Fruit fly (Drosophila melanogaster) whole organism, embryonic: Measurements from ENCODE around the gene ash1.

Experiments
- B-H1 ChIP-seq: fragments of 200-800 bp; sonication (Bioruptor generic); IDR thresholded peaks from 3 replicates; pipeline ENCODE4 v1.3.6; 2022; ENCODE audit warnings: missing biosample characterization, missing genetic modification characterization
- CG10979 ChIP-seq: fragments of 200-800 bp; sonication (Bioruptor generic); optimal IDR thresholded peaks from 2 replicates; lab custom pipeline; 2018; ENCODE audit warnings: missing biosample characterization, mild to moderate bottlenecking, missing genetic modification characterization, moderate library complexity
- CG11093 ChIP-seq: fragments of 200-800 bp; sonication (Bioruptor generic); IDR thresholded peaks from 3 replicates; pipeline ENCODE4 v1.3.6; 2022; ENCODE audit warnings: missing biosample characterization, missing genetic modification characterization
- CG11247 ChIP-seq: fragments of 200-800 bp; sonication (Bioruptor generic); IDR thresholded peaks from 2 replicates; pipeline ENCODE4 v1.3.6; 2022; ENCODE audit warnings: missing biosample characterization, missing genetic modification characterization
- CG11560 ChIP-seq: fragments of 200-800 bp; sonication (Bioruptor generic); IDR thresholded peaks from 3 replicates; pipeline ENCODE4 v1.3.6; 2022; ENCODE audit warnings: missing biosample characterization, missing genetic modification characterization
- CG12071 ChIP-seq: fragments of 200-800 bp; sonication (Bioruptor generic); optimal IDR thresholded peaks from 3 replicates; lab custom pipeline; 2018; ENCODE audit warnings: missing biosample characterization, mild to moderate bottlenecking, missing genetic modification characterization
- CG13296 ChIP-seq: fragments of 200-800 bp; sonication (Bioruptor generic); optimal IDR thresholded peaks from 3 replicates; lab custom pipeline; 2018; ENCODE audit warnings: missing biosample characterization, mild to moderate bottlenecking, missing genetic modification characterization
- CG13424 ChIP-seq: fragments of 200-800 bp; sonication (Bioruptor generic); optimal IDR thresholded peaks from 2 replicates; lab custom pipeline; 2019; ENCODE audit warnings: missing biosample characterization, mild to moderate bottlenecking, missing genetic modification characterization, moderate library complexity
- CG16813 ChIP-seq: fragments of 200-800 bp; sonication (Bioruptor generic); IDR thresholded peaks from 3 replicates; pipeline ENCODE4 v1.3.6; 2022; ENCODE audit warnings: missing biosample characterization, missing genetic modification characterization; ENCODE audit not compliant: partially characterized antibody
- CG17912 ChIP-seq: fragments of 200-800 bp; sonication (Bioruptor generic); optimal IDR thresholded peaks from 2 replicates; lab custom pipeline; 2018; ENCODE audit warnings: missing biosample characterization, mild to moderate bottlenecking, missing genetic modification characterization
- CG1832 ChIP-seq: fragments of 200-800 bp; sonication (Bioruptor generic); optimal IDR thresholded peaks from 2 replicates; lab custom pipeline; 2017; ENCODE audit warnings: missing biosample characterization, mild to moderate bottlenecking, missing genetic modification characterization, inconsistent platforms
- CG18764 ChIP-seq: fragments of 200-800 bp; sonication (Bioruptor generic); optimal IDR thresholded peaks from 3 replicates; lab custom pipeline; 2016; ENCODE audit warnings: missing biosample characterization, missing genetic modification characterization
- CG2202 ChIP-seq: fragments of 200-800 bp; sonication (Bioruptor generic); optimal IDR thresholded peaks from 2 replicates; lab custom pipeline; 2018; ENCODE audit warnings: missing biosample characterization, mild to moderate bottlenecking, missing genetic modification characterization
- CG31388 ChIP-seq: fragments of 200-800 bp; sonication (Bioruptor generic); optimal IDR thresholded peaks from 2 replicates; lab custom pipeline; 2016; ENCODE audit warnings: missing biosample characterization, missing genetic modification characterization
- CG3163 ChIP-seq: fragments of 200-800 bp; sonication (Bioruptor generic); optimal IDR thresholded peaks from 3 replicates; lab custom pipeline; 2016; ENCODE audit warnings: missing biosample characterization, missing genetic modification characterization
- CG33213 ChIP-seq: fragments of 200-800 bp; sonication (Bioruptor generic); optimal IDR thresholded peaks from 3 replicates; lab custom pipeline; 2016; ENCODE audit warnings: missing biosample characterization, missing genetic modification characterization
- CG3407 ChIP-seq: fragments of 200-800 bp; sonication (Bioruptor generic); optimal IDR thresholded peaks from 2 replicates; lab custom pipeline; 2018; ENCODE audit warnings: missing biosample characterization, mild to moderate bottlenecking, missing genetic modification characterization
- CG34224 ChIP-seq: fragments of 200-800 bp; sonication (Bioruptor generic); IDR thresholded peaks from 3 replicates; pipeline ENCODE4 v1.3.6; 2022; ENCODE audit warnings: missing biosample characterization, missing genetic modification characterization; ENCODE audit not compliant: partially characterized antibody
- CG3726 ChIP-seq: fragments of 200-800 bp; sonication (Bioruptor generic); IDR thresholded peaks from 3 replicates; pipeline ENCODE4, ENCODE4 v1.3.6; 2022; ENCODE audit warnings: missing biosample characterization, missing genetic modification characterization
- CG6765 ChIP-seq: fragments of 200-800 bp; sonication (Bioruptor generic); optimal IDR thresholded peaks from 3 replicates; lab custom pipeline; 2017; ENCODE audit warnings: missing biosample characterization, mild to moderate bottlenecking, missing genetic modification characterization
- CG7987 ChIP-seq: fragments of 200-800 bp; sonication (Bioruptor generic); optimal IDR thresholded peaks from 2 replicates; lab custom pipeline; 2018; ENCODE audit warnings: missing biosample characterization, mild to moderate bottlenecking, missing genetic modification characterization, moderate library complexity
- CG8281 ChIP-seq: fragments of 200-800 bp; sonication (Bioruptor generic); optimal IDR thresholded peaks from 2 replicates; lab custom pipeline; 2018; ENCODE audit warnings: missing biosample characterization, mild to moderate bottlenecking, missing genetic modification characterization, moderate library complexity
- CG9727 ChIP-seq: fragments of 200-800 bp; sonication (Bioruptor generic); optimal IDR thresholded peaks from 3 replicates; lab custom pipeline; 2017; ENCODE audit warnings: missing biosample characterization, mild to moderate bottlenecking, missing genetic modification characterization
- CG9876 ChIP-seq: fragments of 200-800 bp; sonication (Bioruptor generic); optimal IDR thresholded peaks from 2 replicates; lab custom pipeline; 2016; ENCODE audit warnings: missing biosample characterization, missing genetic modification characterization
- CTCF ChIP-seq: fragments of 200-800 bp; sonication (Bioruptor generic); optimal IDR thresholded peaks from 2 replicates; lab custom pipeline; 2017; ENCODE audit warnings: missing biosample characterization, mild to moderate bottlenecking, missing genetic modification characterization, moderate library complexity
- Dfd ChIP-seq, 2 experiments: fragments of >200 bp; optimal IDR thresholded peaks; 2 replicates each; lab custom pipeline; 2017; ENCODE audit warnings: missing biosample characterization in 2 of 2, missing genetic modification characterization in 2 of 2
- Dip2 ChIP-seq: fragments of 200-800 bp; sonication (Bioruptor generic); IDR thresholded peaks from 2 replicates; pipeline ENCODE4 v1.3.6; 2022; ENCODE audit warnings: missing biosample characterization, missing genetic modification characterization
- Hand ChIP-seq: fragments of 200-800 bp; sonication (Bioruptor generic); optimal IDR thresholded peaks from 2 replicates; lab custom pipeline; 2017; ENCODE audit warnings: mild to moderate bottlenecking, missing biosample characterization, missing genetic modification reagents, missing genetic modification characterization
- Hr3 ChIP-seq: fragments of 200-800 bp; sonication (Bioruptor generic); optimal IDR thresholded peaks from 3 replicates; lab custom pipeline; 2016; ENCODE audit warnings: missing biosample characterization, missing genetic modification characterization
- Lhr ChIP-seq: fragments of 200-800 bp; sonication (Bioruptor generic); optimal IDR thresholded peaks from 3 replicates; lab custom pipeline; 2017; ENCODE audit warnings: mild to moderate bottlenecking, missing biosample characterization, missing genetic modification reagents, missing genetic modification characterization
- MTF-1 ChIP-seq: fragments of 200-800 bp; sonication (Bioruptor generic); optimal IDR thresholded peaks from 2 replicates; lab custom pipeline; 2018; ENCODE audit warnings: missing biosample characterization, mild to moderate bottlenecking, missing genetic modification characterization, borderline replicate concordance
- Ptx1 ChIP-seq: fragments of 200-800 bp; sonication (Bioruptor generic); IDR thresholded peaks from 2 replicates; pipeline ENCODE4 v1.3.6; 2022; ENCODE audit warnings: missing biosample characterization, missing genetic modification characterization
- Rfx ChIP-seq: fragments of 200-800 bp; sonication (Bioruptor generic); IDR thresholded peaks from 2 replicates; pipeline ENCODE4 v1.3.6; 2022; ENCODE audit warnings: missing biosample characterization, missing genetic modification characterization
- Scr ChIP-seq: fragments of 200-800 bp; sonication (Bioruptor generic); IDR thresholded peaks from 2 replicates; pipeline ENCODE4 v1.3.6; 2022; ENCODE audit warnings: missing biosample characterization, missing genetic modification characterization; ENCODE audit not compliant: partially characterized antibody
- Sox102F ChIP-seq: fragments of 200-800 bp; sonication (Bioruptor generic); optimal IDR thresholded peaks from 2 replicates; lab custom pipeline; 2018; ENCODE audit warnings: missing biosample characterization, mild to moderate bottlenecking, missing genetic modification characterization, moderate library complexity
- Ssrp ChIP-seq: fragments of 200-800 bp; sonication (Bioruptor generic); optimal IDR thresholded peaks from 2 replicates; lab custom pipeline; 2018; ENCODE audit warnings: missing biosample characterization, mild to moderate bottlenecking, missing genetic modification characterization, moderate library complexity
- ash1 ChIP-seq: fragments of 200-800 bp; sonication (Bioruptor generic); optimal IDR thresholded peaks from 2 replicates; lab custom pipeline; 2018; ENCODE audit warnings: missing biosample characterization, mild to moderate bottlenecking, missing genetic modification characterization
- chif ChIP-seq, 2 experiments: fragments of 200-800 bp; sonication (Bioruptor generic); optimal IDR thresholded peaks; 3 replicates each; lab custom pipeline; 2016; ENCODE audit warnings: missing biosample characterization in 2 of 2, missing genetic modification characterization in 2 of 2
- ci ChIP-seq: fragments of 200-800 bp; sonication (Bioruptor generic); IDR thresholded peaks from 3 replicates; pipeline ENCODE4 v1.3.6; 2022; ENCODE audit warnings: missing biosample characterization, missing genetic modification characterization
- corto ChIP-seq: fragments of 200-800 bp; sonication (Bioruptor generic); optimal IDR thresholded peaks from 2 replicates; lab custom pipeline; 2016; ENCODE audit warnings: missing biosample characterization, mild to moderate bottlenecking, missing genetic modification characterization, moderate library complexity
- dimm ChIP-seq: fragments of 200-800 bp; sonication (Bioruptor generic); IDR thresholded peaks from 2 replicates; pipeline ENCODE4 v1.3.6; 2022; ENCODE audit warnings: missing biosample characterization, missing genetic modification characterization
- en ChIP-seq: fragments of 200-800 bp; sonication (Bioruptor generic); optimal IDR thresholded peaks from 2 replicates; lab custom pipeline; 2016; ENCODE audit warnings: missing biosample characterization, missing genetic modification characterization
- gro ChIP-seq: fragments of 200-800 bp; sonication (Bioruptor generic); optimal IDR thresholded peaks from 2 replicates; lab custom pipeline; 2016; ENCODE audit warnings: missing biosample characterization, missing genetic modification characterization
- jumu ChIP-seq: fragments of 200-800 bp; sonication (Bioruptor generic); optimal IDR thresholded peaks from 3 replicates; lab custom pipeline; 2016; ENCODE audit warnings: missing biosample characterization, missing genetic modification characterization
- ranshi ChIP-seq: fragments of 200-800 bp; sonication (Bioruptor generic); IDR thresholded peaks from 2 replicates; pipeline ENCODE4 v1.3.6; 2022; ENCODE audit warnings: missing biosample characterization, missing genetic modification characterization
- run ChIP-seq: fragments of 200-800 bp; sonication (Bioruptor generic); optimal IDR thresholded peaks from 3 replicates; lab custom pipeline; 2018; ENCODE audit warnings: missing biosample characterization, mild to moderate bottlenecking, missing genetic modification characterization
- slbo ChIP-seq: fragments of 200-800 bp; sonication (Bioruptor generic); IDR thresholded peaks from 2 replicates; pipeline ENCODE4 v1.3.6; 2022; ENCODE audit warnings: missing biosample characterization, missing genetic modification characterization
- tap ChIP-seq: fragments of 200-800 bp; optimal IDR thresholded peaks from 3 replicates; lab custom pipeline; 2019; ENCODE audit warnings: missing biosample characterization, mild to moderate bottlenecking, missing genetic modification characterization, moderate library complexity
- unc-4 ChIP-seq: fragments of 200-800 bp; sonication (Bioruptor generic); IDR thresholded peaks from 2 replicates; pipeline ENCODE4 v1.3.6; 2022; ENCODE audit warnings: missing biosample characterization, missing genetic modification characterization; ENCODE audit not compliant: partially characterized antibody
- zen2 ChIP-seq: fragments of 200-800 bp; sonication (Bioruptor generic); IDR thresholded peaks from 3 replicates; pipeline ENCODE4 v1.3.6; 2022; ENCODE audit warnings: missing biosample characterization, missing genetic modification characterization; ENCODE audit not compliant: partially characterized antibody
- zf30C ChIP-seq: fragments of 200-800 bp; sonication (Bioruptor generic); optimal IDR thresholded peaks from 3 replicates; lab custom pipeline; 2018; ENCODE audit warnings: missing biosample characterization, mild to moderate bottlenecking, missing genetic modification characterization

Gene ash1

DNA sequence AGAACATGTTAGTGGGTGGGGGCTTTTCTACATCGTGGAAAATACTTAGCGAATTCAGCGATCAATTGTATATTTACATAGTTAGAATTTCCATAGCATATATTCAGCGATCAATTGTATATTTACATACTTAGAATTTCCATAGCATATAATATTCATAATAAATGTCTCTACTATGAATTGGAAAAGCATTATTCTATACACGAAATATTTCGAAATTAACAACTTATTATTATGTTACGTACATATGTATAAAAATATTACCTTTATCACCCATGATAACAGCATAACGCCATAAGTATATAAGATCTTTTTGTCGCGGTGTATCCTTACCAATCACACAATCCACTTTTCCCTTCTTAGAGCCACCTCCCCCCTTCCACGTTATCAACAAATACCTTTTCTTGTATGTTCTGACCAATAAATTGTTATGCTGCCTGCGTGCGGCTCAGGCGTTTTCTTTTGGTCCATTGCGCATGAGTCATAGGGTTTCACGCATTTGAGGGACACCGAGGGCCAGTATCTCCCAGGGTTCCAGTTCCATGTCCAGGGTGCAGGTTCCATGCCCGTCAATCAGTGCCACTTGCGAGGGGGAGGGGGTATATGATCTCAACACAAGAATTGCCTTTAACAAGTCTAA lies 38.4 kb upstream of the ash1 start (continued):
- peak; percentile 91 for TF ChIP-seq CG10979 (tag; lab: Kevin White, UChicago)
- TF ChIP-seq CG34224 (GFP tag; lab: Robert Waterston, UW), result no peak
- peak; percentile 36 for TF ChIP-seq Lhr
- no peak for TF ChIP-seq CG17912
- TF ChIP-seq chif (GFP tag; optimal IDR thresholded peaks at IDR 0.05; lab: Kevin White, UChicago), result peak in 1 of 2 experiments; percentile 60
- TF ChIP-seq CG6765 (GFP tag; lab: Kevin White, UChicago), result no peak
- TF ChIP-seq CG31388 (GFP tag; lab: Kevin White, UChicago), result no peak
- TF ChIP-seq CG9876 (GFP tag; lab: Kevin White, UChicago), result no peak
- TF ChIP-seq Ssrp (tag; lab: Kevin White, UChicago), result peak; percentile 67
- TF ChIP-seq CG9727, result peak; percentile 91
- no peak for TF ChIP-seq CG11247 (GFP tag; lab: Robert Waterston, UW)
- TF ChIP-seq CG13424 (tag; lab: Kevin White, UChicago), result peak; percentile 59
- no peak for TF ChIP-seq unc-4 (GFP tag; lab: Robert Waterston, UW)
- no peak for TF ChIP-seq MTF-1 (GFP tag; lab: Kevin White, UChicago)
- no peak for TF ChIP-seq CG11560 (tag; lab: Robert Waterston, UW)
- no peak for TF ChIP-seq Scr (GFP tag; lab: Robert Waterston, UW)
- TF ChIP-seq CG7987, result no peak
- no peak for TF ChIP-seq Rfx (GFP tag; lab: Robert Waterston, UW)
- TF ChIP-seq Ptx1 (GFP tag; lab: Robert Waterston, UW), result no peak
- no peak for TF ChIP-seq run (tag; lab: Kevin White, UChicago)
- TF ChIP-seq CG18764, result no peak
- TF ChIP-seq CG3407, result peak; percentile 21
- no peak for TF ChIP-seq CG3163 (GFP tag; lab: Kevin White, UChicago)
- no peak for TF ChIP-seq slbo
- TF ChIP-seq corto (GFP tag; lab: Kevin White, UChicago), result no peak
- TF ChIP-seq ash1 (GFP tag; lab: Kevin White, UChicago), result no peak
- TF ChIP-seq CG2202 (tag; lab: Kevin White, UChicago), result peak; percentile 74
- no peak for TF ChIP-seq Sox102F (GFP tag; lab: Kevin White, UChicago)
- no peak for TF ChIP-seq dimm (GFP tag; lab: Robert Waterston, UW)
- no peak for TF ChIP-seq CG3726
- TF ChIP-seq Dip2, result no peak
- no peak for TF ChIP-seq en (GFP tag; lab: Kevin White, UChicago)
- no peak for TF ChIP-seq CG11093
- TF ChIP-seq B-H1 (GFP tag; lab: Robert Waterston, UW), result no peak
- no peak for TF ChIP-seq CG1832
- no peak for TF ChIP-seq gro
- no peak for TF ChIP-seq ranshi (GFP tag; lab: Robert Waterston, UW)
- no peak for TF ChIP-seq tap (tag; lab: Kevin White, UChicago)
- no peak for TF ChIP-seq zen2 (GFP tag; lab: Robert Waterston, UW)
- TF ChIP-seq CTCF (GFP tag; lab: Kevin White, UChicago), result no peak
- TF ChIP-seq Dfd (GFP tag; optimal IDR thresholded peaks at IDR 0.05; lab: Kevin White, UChicago), result no peak
- TF ChIP-seq CG16813, result no peak
- TF ChIP-seq CG8281 (tag; lab: Kevin White, UChicago), result no peak
- TF ChIP-seq CG12071 (GFP tag; lab: Kevin White, UChicago), result no peak
- TF ChIP-seq zf30C (GFP tag; lab: Kevin White, UChicago), result peak; percentile 94
- no peak for TF ChIP-seq ci (GFP tag; lab: Robert Waterston, UW)
- TF ChIP-seq CG33213 (GFP tag; lab: Kevin White, UChicago), result no peak
- TF ChIP-seq CG13296 (GFP tag; lab: Kevin White, UChicago), result no peak
- no peak for TF ChIP-seq jumu (GFP tag; lab: Kevin White, UChicago)
- TF ChIP-seq Hr3, result peak; percentile 49
- TF ChIP-seq Hand, result no peak
